Fruit fly (Drosophila melanogaster): ENCODE measurements around the gene IP3K2.

IP3K2 gene

DNA sequence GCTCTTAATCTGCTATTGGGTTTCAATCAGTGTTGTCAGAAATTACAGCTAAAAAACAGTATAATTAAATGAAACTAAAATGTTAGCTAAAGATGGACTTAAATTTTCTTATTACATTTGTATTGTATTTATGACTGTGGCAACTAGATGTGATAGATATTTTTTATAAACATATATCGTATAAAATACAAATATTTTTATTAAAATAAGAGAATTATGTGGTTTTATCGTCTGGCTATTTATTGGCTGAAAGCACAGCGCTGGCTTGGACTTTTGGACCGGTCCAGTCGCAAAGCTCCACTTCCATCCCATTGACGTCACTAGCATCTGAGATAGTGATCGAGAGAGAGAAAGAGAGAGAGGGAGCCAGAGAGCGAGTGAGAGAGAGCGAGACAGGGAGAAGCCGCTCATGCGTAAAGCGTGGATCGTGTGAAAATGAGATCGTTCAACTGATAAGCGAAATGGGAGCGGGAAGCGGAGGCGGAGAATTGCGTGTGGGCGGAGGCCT, 16.0 kb downstream of the IP3K2 start:
- TF ChIP-seq lab (GFP tag; optimal IDR thresholded peaks at IDR 0.05) (peak; percentile 60), CG4424 (GFP tag; optimal IDR thresholded peaks at IDR 0.05) (no peak), insv (GFP tag; optimal IDR thresholded peaks at IDR 0.05) (no peak), Vsx1 (GFP tag; optimal IDR thresholded peaks at IDR 0.05) (no peak), CG32772 (GFP tag; IDR thresholded peaks at IDR 0.05) (no peak), CG4730 (GFP tag; IDR thresholded peaks at IDR 0.05) (no peak), Elba2 (GFP tag; optimal IDR thresholded peaks at IDR 0.05) (no peak), Bteb2 (GFP tag; optimal IDR thresholded peaks at IDR 0.05) (no peak), GATAe (GFP tag; conservative IDR thresholded peaks at IDR 0.05) (no peak), YL-1 (GFP tag; optimal IDR thresholded peaks at IDR 0.05) (no peak), scrt (GFP tag; optimal IDR thresholded peaks at IDR 0.05) (peak; percentile 8), NfI (GFP tag; optimal IDR thresholded peaks at IDR 0.05) (peak; percentile 36), CG8388 (GFP tag; optimal IDR thresholded peaks at IDR 0.05) (peak; percentile 10), gem (tag; optimal IDR thresholded peaks at IDR 0.05) (peak; percentile 61), CG7556 (GFP tag; optimal IDR thresholded peaks at IDR 0.05) (peak; percentile 31), Doc3 (GFP tag; IDR thresholded peaks at IDR 0.05; ENCODE audit: partially characterized antibody) (no peak), sisA (GFP tag; IDR thresholded peaks at IDR 0.05) (no peak), tin (GFP tag; optimal IDR thresholded peaks at IDR 0.05) (no peak), CG31441 (GFP tag; IDR thresholded peaks at IDR 0.05) (peak; percentile 18; the same call in 1 of the 2 replicates), CG7987 (GFP tag; optimal IDR thresholded peaks at IDR 0.05) (no peak), vnd (GFP tag; IDR thresholded peaks at IDR 0.05; ENCODE audit: partially characterized antibody) (no peak), NFAT (GFP tag; IDR thresholded peaks at IDR 0.05) (no peak), CG6272 (GFP tag; IDR thresholded peaks at IDR 0.05) (no peak), zf30C (GFP tag; optimal IDR thresholded peaks at IDR 0.05) (no peak), tgo (GFP tag; IDR thresholded peaks at IDR 0.05) (peak; percentile 16; the same call in 1 of the 3 replicates), CG15269 (tag; optimal IDR thresholded peaks at IDR 0.05) (peak; percentile 51), CG16863 (GFP tag; optimal IDR thresholded peaks at IDR 0.05) (no peak), CG10979 (tag; optimal IDR thresholded peaks at IDR 0.05) (peak; percentile 14), CG31388 (GFP tag; optimal IDR thresholded peaks at IDR 0.05) (no peak), Dek (tag; optimal IDR thresholded peaks at IDR 0.05) (peak; percentile 62), Awh (GFP tag; IDR thresholded peaks at IDR 0.05) (no peak), CG1603 (tag; optimal IDR thresholded peaks at IDR 0.05) (no peak), HmgZ (tag; optimal IDR thresholded peaks at IDR 0.05) (no peak), CG11504 (tag; optimal IDR thresholded peaks at IDR 0.05) (peak; percentile 60), sima (GFP tag; optimal IDR thresholded peaks at IDR 0.05) (no peak), pita (GFP tag; optimal IDR thresholded peaks at IDR 0.05) (no peak), Sry-β (GFP tag; optimal IDR thresholded peaks at IDR 0.05) (peak; percentile 91), Lim3 (GFP tag; IDR thresholded peaks at IDR 0.05) (no peak), CG14710 (tag; optimal IDR thresholded peaks at IDR 0.05) (no peak), CG4617 (GFP tag; optimal IDR thresholded peaks at IDR 0.05; ENCODE audit: borderline replicate concordance) (no peak), nau (GFP tag; optimal IDR thresholded peaks at IDR 0.05) (no peak), Lhr (GFP tag; optimal IDR thresholded peaks at IDR 0.05) (no peak), gt (GFP tag; IDR thresholded peaks at IDR 0.05) (no peak), fd3F (GFP tag; optimal IDR thresholded peaks at IDR 0.05) (peak; percentile 39), crc (GFP tag; optimal IDR thresholded peaks at IDR 0.05) (no peak), CG7271 (tag; optimal IDR thresholded peaks at IDR 0.05) (no peak), sob (GFP tag; IDR thresholded peaks at IDR 0.05) (no peak), E2f2 (GFP tag; IDR thresholded peaks at IDR 0.05) (no peak), lmd (GFP tag; IDR thresholded peaks at IDR 0.05) (no peak; the same call in 1 of the 2 replicates), CG4707 (GFP tag; optimal IDR thresholded peaks at IDR 0.05) (no peak)

Data from whole organism, embryonic.